Fruit fly (Drosophila melanogaster) whole organism, embryonic: ENCODE measurements around the gene CG13694.

Source experiments
- Blimp-1 ChIP-seq: fragments of 200-800 bp; sonication (Bioruptor generic); optimal IDR thresholded peaks from 3 replicates; lab custom pipeline; 2018; ENCODE audit warnings: missing biosample characterization, missing genetic modification characterization, mild to moderate bottlenecking, moderate library complexity, missing genetic modification reagents
- CG10274 ChIP-seq: fragments of 200-800 bp; sonication (Bioruptor generic); optimal IDR thresholded peaks from 3 replicates; lab custom pipeline; 2017; ENCODE audit warnings: missing biosample characterization, mild to moderate bottlenecking, missing genetic modification characterization
- CG10431 ChIP-seq: fragments of 200-800 bp; sonication (Bioruptor generic); optimal IDR thresholded peaks from 3 replicates; lab custom pipeline; 2018; ENCODE audit warnings: missing biosample characterization, mild to moderate bottlenecking, missing genetic modification characterization
- CG10543 ChIP-seq: fragments of 200-800 bp; sonication (Bioruptor generic); optimal IDR thresholded peaks from 3 replicates; lab custom pipeline; 2017; ENCODE audit warnings: missing biosample characterization, mild to moderate bottlenecking, missing genetic modification characterization, moderate library complexity
- CG11398 ChIP-seq: fragments of 200-800 bp; sonication (Bioruptor generic); optimal IDR thresholded peaks from 2 replicates; lab custom pipeline; 2016; ENCODE audit warnings: missing biosample characterization, missing genetic modification characterization
- CG1233 ChIP-seq: fragments of 200-800 bp; sonication (Bioruptor generic); optimal IDR thresholded peaks from 4 replicates; lab custom pipeline; 2018; ENCODE audit warnings: missing biosample characterization, mild to moderate bottlenecking, missing genetic modification characterization
- CG18262 ChIP-seq: fragments of 200-800 bp; optimal IDR thresholded peaks from 3 replicates; lab custom pipeline; 2019; ENCODE audit warnings: missing biosample characterization, mild to moderate bottlenecking, missing genetic modification characterization, moderate library complexity
- CG18619 ChIP-seq: fragments of 200-800 bp; sonication (Bioruptor generic); optimal IDR thresholded peaks from 3 replicates; lab custom pipeline; 2017; ENCODE audit warnings: missing biosample characterization, mild to moderate bottlenecking, missing genetic modification characterization
- CG18764 ChIP-seq: fragments of 200-800 bp; sonication (Bioruptor generic); optimal IDR thresholded peaks from 3 replicates; lab custom pipeline; 2016; ENCODE audit warnings: missing biosample characterization, missing genetic modification characterization
- CG33557 ChIP-seq: fragments of 200-800 bp; sonication (Bioruptor generic); optimal IDR thresholded peaks from 2 replicates; lab custom pipeline; 2019; ENCODE audit warnings: missing biosample characterization, mild to moderate bottlenecking, missing genetic modification characterization, moderate library complexity
- CG34422 ChIP-seq: fragments of 200-800 bp; sonication (Bioruptor generic); IDR thresholded peaks from 3 replicates; pipeline ENCODE4 v1.3.6; 2022; ENCODE audit warnings: missing biosample characterization, missing genetic modification characterization
- CG3995 ChIP-seq: fragments of 200-800 bp; sonication (Bioruptor generic); optimal IDR thresholded peaks from 3 replicates; lab custom pipeline; 2016; ENCODE audit warnings: missing biosample characterization, missing genetic modification characterization
- CG42726 ChIP-seq: fragments of 200-800 bp; sonication (Bioruptor generic); IDR thresholded peaks from 2 replicates; pipeline ENCODE4 v1.3.6; 2022; ENCODE audit warnings: missing biosample characterization, missing genetic modification characterization; ENCODE audit not compliant: partially characterized antibody
- CG4404 ChIP-seq: fragments of 200-800 bp; sonication (Bioruptor generic); IDR thresholded peaks from 2 replicates; pipeline ENCODE4 v1.3.6; 2022; ENCODE audit warnings: missing biosample characterization, missing genetic modification characterization
- CG4424 ChIP-seq: fragments of 200-800 bp; sonication (Bioruptor generic); optimal IDR thresholded peaks from 3 replicates; lab custom pipeline; 2016; ENCODE audit warnings: missing biosample characterization, missing genetic modification characterization
- CG6654 ChIP-seq: fragments of 200-800 bp; sonication (Bioruptor generic); optimal IDR thresholded peaks from 2 replicates; lab custom pipeline; 2017; ENCODE audit warnings: missing biosample characterization, mild to moderate bottlenecking, missing genetic modification characterization
- CG6683 ChIP-seq: fragments of 200-800 bp; sonication (Bioruptor generic); optimal IDR thresholded peaks from 2 replicates; lab custom pipeline; 2017; ENCODE audit warnings: missing biosample characterization, mild to moderate bottlenecking, missing genetic modification characterization, missing genetic modification reagents
- CG8290 ChIP-seq, 3 experiments: fragments of 200-800 bp; sonication (Bioruptor generic); optimal IDR thresholded peaks; 2 replicates each; lab custom pipeline; 2016 to 2019; ENCODE audit warnings: missing biosample characterization in 3 of 3, missing genetic modification characterization in 3 of 3, mild to moderate bottlenecking in 2 of 3, moderate library complexity in 1 of 3
- CG8944 ChIP-seq: fragments of 200-800 bp; sonication (Bioruptor generic); optimal IDR thresholded peaks from 3 replicates; lab custom pipeline; 2016; ENCODE audit warnings: missing biosample characterization, missing genetic modification characterization
- CHES-1-like ChIP-seq: fragments of 200-800 bp; sonication (Bioruptor generic); optimal IDR thresholded peaks from 2 replicates; lab custom pipeline; 2016; ENCODE audit warnings: missing biosample characterization, missing genetic modification characterization
- D19A ChIP-seq: fragments of 200-800 bp; optimal IDR thresholded peaks from 3 replicates; lab custom pipeline; 2019; ENCODE audit warnings: missing biosample characterization, mild to moderate bottlenecking, missing genetic modification characterization, moderate library complexity
- Fer1 ChIP-seq: fragments of 200-800 bp; sonication (Bioruptor generic); optimal IDR thresholded peaks from 2 replicates; lab custom pipeline; 2017; ENCODE audit warnings: missing biosample characterization, mild to moderate bottlenecking, missing genetic modification characterization
- HLH54F ChIP-seq: fragments of 200-800 bp; sonication (Bioruptor generic); optimal IDR thresholded peaks from 3 replicates; lab custom pipeline; 2016; ENCODE audit warnings: missing biosample characterization, missing genetic modification characterization
- Hr39 ChIP-seq: fragments of >200 bp; optimal IDR thresholded peaks from 2 replicates; lab custom pipeline; 2017
- Pdp1 ChIP-seq, 2 experiments: fragments of 200-800 bp; sonication (Bioruptor generic); optimal IDR thresholded peaks; 3 replicates each; lab custom pipeline; 2016; ENCODE audit warnings: missing biosample characterization in 2 of 2, missing genetic modification characterization in 2 of 2, mild to moderate bottlenecking in 1 of 2, moderate library complexity in 1 of 2
- Rx ChIP-seq: fragments of 200-800 bp; sonication (Bioruptor generic); IDR thresholded peaks from 2 replicates; pipeline ENCODE4 v1.3.6; 2022; ENCODE audit warnings: missing biosample characterization, missing genetic modification characterization
- Six4 ChIP-seq: fragments of 200-800 bp; sonication (Bioruptor generic); optimal IDR thresholded peaks from 2 replicates; lab custom pipeline; 2016; ENCODE audit warnings: missing biosample characterization, missing genetic modification characterization
- Sox102F ChIP-seq: fragments of 200-800 bp; sonication (Bioruptor generic); optimal IDR thresholded peaks from 2 replicates; lab custom pipeline; 2018; ENCODE audit warnings: missing biosample characterization, mild to moderate bottlenecking, missing genetic modification characterization, moderate library complexity
- ac ChIP-seq: fragments of 200-800 bp; sonication (Bioruptor generic); optimal IDR thresholded peaks from 3 replicates; lab custom pipeline; 2017; ENCODE audit warnings: missing biosample characterization, mild to moderate bottlenecking, missing genetic modification characterization
- ase ChIP-seq: fragments of 200-800 bp; sonication (Bioruptor generic); IDR thresholded peaks from 3 replicates; pipeline ENCODE4 v1.3.6; 2022; ENCODE audit warnings: missing biosample characterization, missing genetic modification characterization
- cato ChIP-seq: fragments of 200-800 bp; sonication (Bioruptor generic); optimal IDR thresholded peaks from 2 replicates; lab custom pipeline; 2016; ENCODE audit warnings: missing biosample characterization, missing genetic modification characterization, borderline replicate concordance
- caup ChIP-seq: fragments of 200-800 bp; sonication (Bioruptor generic); optimal IDR thresholded peaks from 3 replicates; lab custom pipeline; 2017; ENCODE audit warnings: missing biosample characterization, mild to moderate bottlenecking, missing genetic modification characterization, moderate library complexity; ENCODE audit not compliant: severe bottlenecking
- crol ChIP-seq: fragments of 200-800 bp; sonication (Bioruptor generic); IDR thresholded peaks from 2 replicates; pipeline ENCODE4 v1.3.6; 2022; ENCODE audit warnings: missing biosample characterization, missing genetic modification characterization
- dimm ChIP-seq: fragments of 200-800 bp; sonication (Bioruptor generic); IDR thresholded peaks from 2 replicates; pipeline ENCODE4 v1.3.6; 2022; ENCODE audit warnings: missing biosample characterization, missing genetic modification characterization
- disco-r ChIP-seq: fragments of 200-800 bp; sonication (Bioruptor generic); optimal IDR thresholded peaks from 2 replicates; lab custom pipeline; 2016; ENCODE audit warnings: missing biosample characterization, missing genetic modification characterization
- dmrt11E ChIP-seq: fragments of 200-800 bp; sonication (Bioruptor generic); optimal IDR thresholded peaks from 3 replicates; lab custom pipeline; 2018; ENCODE audit warnings: missing biosample characterization, mild to moderate bottlenecking, missing genetic modification characterization, moderate library complexity
- dysf ChIP-seq: fragments of 200-800 bp; sonication (Bioruptor generic); IDR thresholded peaks from 3 replicates; pipeline ENCODE4 v1.3.6; 2022; ENCODE audit warnings: missing biosample characterization, missing genetic modification characterization
- eve ChIP-seq, 2 experiments: fragments of >200 bp; optimal IDR thresholded peaks; 2 replicates each; lab custom pipeline; 2017; ENCODE audit warnings: missing biosample characterization in 2 of 2, missing genetic modification characterization in 2 of 2
- exex ChIP-seq: fragments of 200-800 bp; sonication (Bioruptor generic); optimal IDR thresholded peaks from 4 replicates; lab custom pipeline; 2018; ENCODE audit warnings: missing biosample characterization, mild to moderate bottlenecking, missing genetic modification characterization, moderate library complexity
- gem ChIP-seq: fragments of 200-800 bp; sonication (Bioruptor generic); optimal IDR thresholded peaks from 2 replicates; lab custom pipeline; 2019; ENCODE audit warnings: missing biosample characterization, mild to moderate bottlenecking, missing genetic modification characterization, moderate library complexity
- gfzf ChIP-seq: fragments of 200-800 bp; sonication (Bioruptor generic); optimal IDR thresholded peaks from 2 replicates; lab custom pipeline; 2016; ENCODE audit warnings: missing biosample characterization, mild to moderate bottlenecking, missing genetic modification characterization, moderate library complexity
- kay ChIP-seq: fragments of 200-800 bp; sonication (Bioruptor generic); optimal IDR thresholded peaks from 2 replicates; lab custom pipeline; 2016; ENCODE audit warnings: missing biosample characterization, missing genetic modification characterization
- knrl ChIP-seq: fragments of 200-800 bp; sonication (Bioruptor generic); IDR thresholded peaks from 3 replicates; pipeline ENCODE4 v1.3.6; 2022; ENCODE audit warnings: missing biosample characterization, missing genetic modification characterization; ENCODE audit not compliant: partially characterized antibody
- nmo ChIP-seq: fragments of 200-800 bp; sonication (Bioruptor generic); optimal IDR thresholded peaks from 2 replicates; lab custom pipeline; 2018; ENCODE audit warnings: missing biosample characterization, mild to moderate bottlenecking, missing genetic modification characterization, moderate library complexity
- nom ChIP-seq: fragments of 200-800 bp; sonication (Bioruptor generic); optimal IDR thresholded peaks from 2 replicates; lab custom pipeline; 2017; ENCODE audit warnings: missing biosample characterization, missing genetic modification characterization, mild to moderate bottlenecking, moderate library complexity, missing genetic modification reagents
- stwl ChIP-seq: fragments of 200-800 bp; sonication (Bioruptor generic); optimal IDR thresholded peaks from 3 replicates; lab custom pipeline; 2018; ENCODE audit warnings: missing biosample characterization, mild to moderate bottlenecking, missing genetic modification characterization, moderate library complexity
- zfh2 ChIP-seq: fragments of 200-800 bp; sonication (Bioruptor generic); optimal IDR thresholded peaks from 2 replicates; lab custom pipeline; 2016; ENCODE audit warnings: missing biosample characterization, missing genetic modification characterization

The CG13694 gene

dm6 chr2L:162208-162607, 45.9 kb upstream of the CG13694 start (continued):
- TF ChIP-seq CG4404, result no peak
- TF ChIP-seq gem (tag; lab: Kevin White, UChicago), result peak; percentile 35
- peak; percentile 2 for TF ChIP-seq Sox102F (GFP tag; lab: Kevin White, UChicago)
- peak in 1 of 2 experiments; percentile 69 for TF ChIP-seq eve (GFP tag; optimal IDR thresholded peaks at IDR 0.05; lab: Kevin White, UChicago)
- TF ChIP-seq nmo, result peak; percentile 2
- peak; percentile 14 for TF ChIP-seq CG18262 (tag; lab: Kevin White, UChicago)
- TF ChIP-seq dimm (GFP tag; lab: Robert Waterston, UW), result no peak
- TF ChIP-seq dmrt11E (tag; lab: Kevin White, UChicago), result peak; percentile 11
- no peak for TF ChIP-seq zfh2 (GFP tag; lab: Kevin White, UChicago)
- no peak for TF ChIP-seq disco-r (GFP tag; lab: Kevin White, UChicago)
- peak; percentile 59 for TF ChIP-seq D19A (tag; lab: Kevin White, UChicago)
- no peak for TF ChIP-seq CG6654 (GFP tag; lab: Kevin White, UChicago)
- no peak for TF ChIP-seq Rx (GFP tag; lab: Robert Waterston, UW)
- no peak for TF ChIP-seq CG10543 (GFP tag; lab: Kevin White, UChicago)
- no peak for TF ChIP-seq CG10274 (GFP tag; lab: Kevin White, UChicago)
- TF ChIP-seq cato (GFP tag; lab: Kevin White, UChicago), result no peak

- TF ChIP-seq Fer1 (peak; percentile 52), dysf (GFP tag; lab: Robert Waterston, UW) (no peak), ac (no peak), gfzf (GFP tag; lab: Kevin White, UChicago) (no peak), Six4 (no peak), HLH54F (GFP tag; lab: Kevin White, UChicago) (no peak), CG3995 (GFP tag; lab: Kevin White, UChicago) (no peak), exex (tag; lab: Kevin White, UChicago) (peak; percentile 48), CG34422 (GFP tag; lab: Robert Waterston, UW) (no peak), CG8290 (GFP tag; optimal IDR thresholded peaks at IDR 0.05; lab: Kevin White, UChicago) (no peak), CG8290 (tag; optimal IDR thresholded peaks at IDR 0.05; lab: Kevin White, UChicago) (peak; percentile 14 to 62), Blimp-1 (GFP tag; lab: Kevin White, UChicago) (no peak), ase (GFP tag; lab: Robert Waterston, UW) (no peak), CG4424 (GFP tag; lab: Kevin White, UChicago) (peak; percentile 38), CG10431 (GFP tag; lab: Kevin White, UChicago) (peak; percentile 52), Hr39 (lab: Kevin White, UChicago) (no peak), CG42726 (GFP tag; lab: Robert Waterston, UW) (no peak), knrl (GFP tag; lab: Robert Waterston, UW) (no peak), CG1233 (GFP tag; lab: Kevin White, UChicago) (peak; percentile 16), CG33557 (GFP tag; lab: Kevin White, UChicago) (peak; percentile 48), CG18619 (GFP tag; lab: Kevin White, UChicago) (peak; percentile 51), nom (peak; percentile 51), dimm (GFP tag; lab: Robert Waterston, UW) (no peak), Sox102F (GFP tag; lab: Kevin White, UChicago) (no peak), kay (GFP tag; lab: Kevin White, UChicago) (no peak), stwl (no peak), CG6683 (GFP tag; lab: Kevin White, UChicago) (peak; percentile 33), CHES-1-like (GFP tag; lab: Kevin White, UChicago) (peak; percentile 11), CG18764 (GFP tag; lab: Kevin White, UChicago) (no peak), crol (GFP tag; lab: Robert Waterston, UW) (no peak), Pdp1 (GFP tag; optimal IDR thresholded peaks at IDR 0.05; lab: Kevin White, UChicago) (peak in 1 of 2 experiments; percentile 77), CG8944 (GFP tag; lab: Kevin White, UChicago) (no peak), caup (GFP tag; lab: Kevin White, UChicago) (peak; percentile 66), CG11398 (GFP tag; lab: Kevin White, UChicago) (peak; percentile 19)
These were observed 45.3 kb upstream of the CG13694 start for dm6 chr2L:161453-162175.
